Worm (Caenorhabditis elegans) whole organism, early embryonic: ENCODE data around the gene Y54G2A.38.

Experiments used
- B0310.2 ChIP-seq: sonication (generic microtip); optimal IDR thresholded peaks from 2 replicates; lab custom pipeline; 2016; ENCODE audit warnings: mild to moderate bottlenecking, missing genetic modification characterization, missing compliant biosample characterization
- F13C5.2 ChIP-seq: sonication (generic microtip); optimal IDR thresholded peaks from 2 replicates; lab custom pipeline; 2017; ENCODE audit warnings: mild to moderate bottlenecking, missing genetic modification characterization, inconsistent platforms, missing compliant biosample characterization
- aly-1 ChIP-seq: sonication (generic microtip); optimal IDR thresholded peaks from 2 replicates; lab custom pipeline; 2016; ENCODE audit warnings: missing genetic modification characterization, missing compliant biosample characterization
- ama-1 ChIP-seq: fragments of 150-350 bp; optimal IDR thresholded peaks from 2 replicates; lab custom pipeline; 2014
- ceh-13 ChIP-seq: fragments of 200-800 bp; sonication (Bioruptor generic); optimal IDR thresholded peaks from 2 replicates; lab custom pipeline; 2018; ENCODE audit warnings: mild to moderate bottlenecking, missing genetic modification characterization, missing compliant biosample characterization
- ceh-36 ChIP-seq: sonication (generic microtip); optimal IDR thresholded peaks from 2 replicates; lab custom pipeline; 2016; ENCODE audit warnings: missing genetic modification characterization, inconsistent platforms, missing compliant biosample characterization
- ets-7 ChIP-seq: sonication (generic microtip); optimal IDR thresholded peaks from 2 replicates; lab custom pipeline; 2016; ENCODE audit warnings: missing genotype, missing genetic modification characterization, missing compliant biosample characterization
- flt-1 ChIP-seq: fragments of 200-800 bp; sonication (Bioruptor generic); IDR thresholded peaks from 2 replicates; pipeline ENCODE4 v1.3.6; 2022; ENCODE audit warnings: missing genetic modification characterization, missing compliant biosample characterization
- hmbx-1 ChIP-seq: sonication (generic microtip); optimal IDR thresholded peaks from 2 replicates; lab custom pipeline; 2016; ENCODE audit warnings: mild to moderate bottlenecking, missing genetic modification characterization, missing compliant biosample characterization
- hmg-4 ChIP-seq: fragments of 200-800 bp; sonication (Bioruptor generic); optimal IDR thresholded peaks from 2 replicates; lab custom pipeline; 2018; ENCODE audit warnings: mild to moderate bottlenecking, missing genetic modification characterization, missing compliant biosample characterization
- hnd-1 ChIP-seq: sonication (generic microtip); optimal IDR thresholded peaks from 2 replicates; lab custom pipeline; 2016; ENCODE audit warnings: missing genetic modification characterization, missing compliant biosample characterization
- pes-1 ChIP-seq: fragments of 200-800 bp; sonication (Bioruptor generic); IDR thresholded peaks from 2 replicates; pipeline ENCODE4 v1.3.6; 2022; ENCODE audit warnings: missing genetic modification reagents, missing genetic modification characterization, missing compliant biosample characterization
- scrt-1 ChIP-seq: fragments of 200-800 bp; sonication (Bioruptor generic); IDR thresholded peaks from 2 replicates; pipeline ENCODE4 v1.3.6; 2022; ENCODE audit warnings: missing genetic modification characterization, missing compliant biosample characterization
- sea-1 ChIP-seq: fragments of 200-800 bp; sonication (Bioruptor generic); conservative IDR thresholded peaks from 2 replicates; pipeline ENCODE4 v1.3.6; 2022; ENCODE audit warnings: missing genetic modification characterization, missing compliant biosample characterization
- tbx-11 ChIP-seq: fragments of 200-800 bp; sonication (Bioruptor generic); IDR thresholded peaks from 2 replicates; pipeline ENCODE4 v1.3.6; 2022; ENCODE audit warnings: missing genetic modification characterization, missing compliant biosample characterization
- tbx-37 ChIP-seq: fragments of 200-800 bp; sonication (Bioruptor generic); conservative IDR thresholded peaks from 2 replicates; pipeline ENCODE4 v1.3.6; 2022; ENCODE audit warnings: missing genetic modification reagents, missing genetic modification characterization, missing compliant biosample characterization
- tra-4 ChIP-seq: sonication (generic microtip); optimal IDR thresholded peaks from 2 replicates; lab custom pipeline; 2017; ENCODE audit warnings: missing genetic modification characterization, missing compliant biosample characterization

Gene Y54G2A.38

DNA sequence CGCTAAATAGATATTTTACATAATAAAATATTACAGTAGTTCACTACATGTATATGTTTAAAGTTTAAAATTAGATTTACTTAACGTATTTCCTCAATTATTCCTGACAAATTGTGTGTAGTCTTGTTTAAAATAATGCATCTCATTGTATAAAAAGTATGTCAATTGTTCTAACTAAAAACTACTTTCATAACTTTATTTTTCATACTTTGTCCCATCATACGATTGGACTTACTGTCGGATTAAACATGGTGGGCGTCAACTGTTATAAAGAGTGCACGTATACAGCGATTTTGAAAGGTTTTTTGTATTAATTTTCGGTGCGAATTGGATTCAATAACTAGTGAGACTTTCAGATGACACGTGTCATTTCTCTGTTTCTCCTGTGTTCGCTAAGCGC lies 44.4 kb downstream of the Y54G2A.38 start, which contains the start of gene Y54G2A.32:
TSS of gene Y54G2A.32 (plus strand) at position 301 of the 400 bp plus-strand sequence.
- TF ChIP-seq F13C5.2: no peak
- TF ChIP-seq ceh-36 (tag; lab: Kevin White, UChicago): no peak
- no peak for TF ChIP-seq tra-4 (tag; lab: Kevin White, UChicago)
- no peak for TF ChIP-seq sea-1
- TF ChIP-seq hmg-4 (GFP tag; lab: Kevin White, UChicago): no peak
- TF ChIP-seq flt-1 (GFP tag; lab: Robert Waterston, UW): no peak
- TF ChIP-seq ets-7: no peak
- TF ChIP-seq scrt-1 (GFP tag; lab: Robert Waterston, UW): no peak
- TF ChIP-seq aly-1: no peak
- TF ChIP-seq ama-1 (lab: Kevin White, UChicago): no peak
- no peak for TF ChIP-seq hnd-1 (tag; lab: Kevin White, UChicago)

DNA sequence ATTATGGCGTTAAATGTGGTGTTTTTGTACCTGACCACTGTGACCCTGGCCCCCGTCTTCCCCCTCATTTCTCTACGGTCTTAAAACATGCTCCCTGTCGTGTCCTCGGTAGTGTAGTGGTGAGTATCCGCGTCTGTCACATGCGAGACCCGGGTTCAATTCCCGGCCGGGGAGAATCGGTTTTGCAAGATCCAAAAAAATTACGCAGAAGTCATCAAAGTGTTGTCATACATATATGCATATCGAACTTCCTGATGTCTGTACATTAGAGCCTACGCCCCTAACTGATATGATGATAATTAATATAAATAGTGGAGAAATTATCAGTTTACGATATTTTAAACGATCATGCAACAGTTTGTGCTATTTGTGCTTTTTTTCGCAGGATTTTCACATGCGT lies 46.3 kb downstream of the Y54G2A.38 start, which contains the start of gene Y54G2A.45:
TSS of gene Y54G2A.45 (plus strand) at position 333 of the 400 bp plus-strand sequence.
- TF ChIP-seq F13C5.2 (no peak), aly-1 (peak; percentile 65), B0310.2 (peak; percentile 81), pes-1 (peak; percentile 88), ets-7 (peak; percentile 37), flt-1 (GFP tag; lab: Robert Waterston, UW) (peak; percentile 85), tbx-37 (GFP tag; lab: Robert Waterston, UW) (peak; percentile 64; the same call in 1 of the 2 replicates), hmg-4 (GFP tag; lab: Kevin White, UChicago) (peak; percentile 87), hnd-1 (tag; lab: Kevin White, UChicago) (peak; percentile 69), ceh-36 (tag; lab: Kevin White, UChicago) (peak; percentile 67), scrt-1 (GFP tag; lab: Robert Waterston, UW) (peak; percentile 82), hmbx-1 (tag; lab: Kevin White, UChicago) (peak; percentile 49), ceh-13 (peak; percentile 80), tbx-11 (GFP tag; lab: Robert Waterston, UW) (peak; percentile 81), tra-4 (tag; lab: Kevin White, UChicago) (peak; percentile 30), sea-1 (peak; percentile 88), ama-1 (lab: Kevin White, UChicago) (no peak)

DNA sequence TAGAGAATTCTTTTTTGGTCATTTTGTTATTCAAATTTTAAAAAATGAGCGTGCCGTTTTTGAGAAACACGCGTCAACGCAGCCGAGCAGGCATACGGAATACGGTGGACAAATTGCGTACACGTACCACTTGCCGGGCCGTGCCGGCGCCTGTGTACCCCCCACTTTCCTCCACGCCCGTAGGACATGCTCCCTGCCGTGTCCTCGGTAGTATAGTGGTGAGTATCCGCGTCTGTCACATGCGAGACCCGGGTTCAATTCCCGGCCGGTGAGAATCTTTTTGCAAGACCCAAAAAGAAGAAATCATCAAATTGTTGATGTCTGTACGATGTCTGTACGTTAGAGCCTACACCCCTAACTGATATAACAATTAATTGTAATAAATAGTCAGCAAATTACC lies 48.9 kb downstream of the Y54G2A.38 start:
- TF ChIP-seq tra-4 (tag; lab: Kevin White, UChicago): no peak
- TF ChIP-seq ceh-13: no peak
- TF ChIP-seq pes-1: 0 out of 2 replicates have a peak, but pooled peaks have one; percentile 22
- 0 out of 2 replicates have a peak, but pooled peaks have one; percentile 27 for TF ChIP-seq flt-1 (GFP tag; lab: Robert Waterston, UW)
- peak; percentile 42; the same call in 1 of the 2 replicates for TF ChIP-seq scrt-1 (GFP tag; lab: Robert Waterston, UW)
- no peak for TF ChIP-seq hmg-4 (GFP tag; lab: Kevin White, UChicago)

DNA sequence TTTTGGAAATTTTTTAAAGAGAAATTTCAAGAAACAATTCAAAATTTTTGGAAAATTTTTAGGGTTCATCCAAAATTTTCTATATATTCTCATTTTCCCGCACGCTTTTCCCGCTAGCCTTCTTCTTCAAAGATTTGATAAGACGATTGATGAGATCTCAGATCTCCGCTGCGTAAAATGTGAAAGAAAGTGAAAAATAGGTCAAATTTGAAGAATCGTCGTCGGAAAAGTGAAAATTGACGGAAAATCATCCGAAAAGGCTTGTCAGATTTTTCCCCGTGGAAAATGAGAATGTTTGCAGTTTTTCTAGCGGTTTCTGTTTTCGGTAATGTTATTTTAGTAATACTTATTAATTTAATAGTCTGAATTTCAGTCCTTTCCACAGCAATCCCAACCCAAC lies 49.9 kb downstream of the Y54G2A.38 start, which contains the start of gene Y54G2A.76:
TSS of gene Y54G2A.76 (plus strand) at position 203 of the 400 bp plus-strand sequence.
- TF ChIP-seq tbx-11 (GFP tag; lab: Robert Waterston, UW) (no peak), pes-1 (no peak)
